Worm (Caenorhabditis elegans): Measurements from ENCODE around the gene C27A7.6.

- TF ChIP-seq mel-28 (tag; optimal IDR thresholded peaks at IDR 0.05; ENCODE audit: borderline replicate concordance) (no peak), madf-8 (GFP tag; conservative IDR thresholded peaks at IDR 0.05) (no peak), nfyb-1 (GFP tag; IDR thresholded peaks at IDR 0.05) (no peak), F23B12.7 (tag; optimal IDR thresholded peaks at IDR 0.05; ENCODE audit: insufficient read depth) (no peak), snpc-1.1 (tag; optimal IDR thresholded peaks at IDR 0.05; ENCODE audit: insufficient read depth) (no peak), pha-4 (tag; optimal IDR thresholded peaks at IDR 0.05) (no peak), chd-7 (tag; optimal IDR thresholded peaks at IDR 0.05) (no peak), ztf-22 (GFP tag; optimal IDR thresholded peaks at IDR 0.05) (no peak), ama-1 (optimal IDR thresholded peaks at IDR 0.05) (no peak), ama-1 (GFP tag; optimal IDR thresholded peaks at IDR 0.05) (no peak), Y67H2A.10 (GFP tag; conservative IDR thresholded peaks at IDR 0.05) (no peak), let-526 (GFP tag; IDR thresholded peaks at IDR 0.05) (no peak), unc-62 (GFP tag; optimal IDR thresholded peaks at IDR 0.05) (no peak), bed-2 (GFP tag; IDR thresholded peaks at IDR 0.05) (no peak)
Observed at ce11 chrV:12162906-12163305, 32.3 kb upstream of the C27A7.6 start, which contains the start of gene srj-4.
